Worm (Caenorhabditis elegans) whole organism, L1 larva: ENCODE measurements around the gene exc-6.

Experiments used
- C04F5.9 ChIP-seq: sonication (generic microtip); optimal IDR thresholded peaks from 2 replicates; lab custom pipeline; 2016; ENCODE audit warnings: missing genetic modification characterization, missing compliant biosample characterization
- C16A3.4 ChIP-seq: fragments of 150-350 bp; optimal IDR thresholded peaks from 2 replicates; lab custom pipeline; 2014; ENCODE audit warnings: missing biosample characterization, missing genetic modification characterization
- C34B4.2 ChIP-seq: sonication (generic microtip); optimal IDR thresholded peaks from 2 replicates; lab custom pipeline; 2017; ENCODE audit warnings: mild to moderate bottlenecking, missing genetic modification characterization, missing compliant biosample characterization
- Y116A8C.19 ChIP-seq: sonication (generic microtip); optimal IDR thresholded peaks from 2 replicates; lab custom pipeline; 2016; ENCODE audit warnings: missing compliant biosample characterization, missing genetic modification characterization, borderline replicate concordance
- aha-1 ChIP-seq: fragments of 150-350 bp; optimal IDR thresholded peaks from 2 replicates; lab custom pipeline; 2014; ENCODE audit warnings: missing biosample characterization, missing genetic modification characterization
- alr-1 ChIP-seq: fragments of 200-800 bp; sonication (Bioruptor generic); optimal IDR thresholded peaks from 2 replicates; lab custom pipeline; 2018; ENCODE audit warnings: borderline replicate concordance, mild to moderate bottlenecking, missing genetic modification characterization, missing compliant biosample characterization
- ama-1 ChIP-seq: fragments of 150-350 bp; optimal IDR thresholded peaks from 2 replicates; lab custom pipeline; 2014
- ceh-90 ChIP-seq: sonication (generic microtip); optimal IDR thresholded peaks from 2 replicates; lab custom pipeline; 2016; ENCODE audit warnings: missing genetic modification characterization, missing compliant biosample characterization
- ces-1 ChIP-seq: fragments of 150-350 bp; optimal IDR thresholded peaks from 2 replicates; lab custom pipeline; 2014; ENCODE audit warnings: missing biosample characterization, missing genetic modification reagents, missing genetic modification characterization
- dsc-1 ChIP-seq: sonication (generic microtip); optimal IDR thresholded peaks from 2 replicates; lab custom pipeline; 2016; ENCODE audit warnings: mild to moderate bottlenecking, missing genetic modification characterization, missing compliant biosample characterization
- efl-1 ChIP-seq, 4 experiments: fragments of 150-350 bp; optimal IDR thresholded peaks in 3 of 4; peaks in 1 of 4; 1 replicate in 1 of 4; 2 replicates in 3 of 4; lab custom pipeline; 2014; ENCODE audit warnings: missing biosample characterization in 2 of 4, missing genetic modification characterization in 2 of 4, missing genetic modification reagents in 2 of 4
- egl-27 ChIP-seq, 2 experiments: fragments of 150-350 bp in 1 of 2; sonication (generic microtip); optimal IDR thresholded peaks; 3 replicates each; lab custom pipeline; 2017 to 2018; ENCODE audit warnings: missing biosample characterization in 2 of 2, missing genetic modification characterization in 2 of 2, missing genetic modification reagents in 2 of 2
- ets-5 ChIP-seq: fragments of 200-800 bp; sonication (Bioruptor generic); IDR thresholded peaks from 2 replicates; pipeline ENCODE4 v1.3.6; 2022; ENCODE audit warnings: missing genetic modification characterization, missing compliant biosample characterization
- fkh-4 ChIP-seq: sonication (generic microtip); optimal IDR thresholded peaks from 2 replicates; lab custom pipeline; 2016; ENCODE audit warnings: missing compliant biosample characterization, missing genetic modification characterization, borderline replicate concordance
- fkh-8 ChIP-seq: sonication (generic microtip); optimal IDR thresholded peaks from 2 replicates; lab custom pipeline; 2016; ENCODE audit warnings: mild to moderate bottlenecking, missing genetic modification characterization, missing compliant biosample characterization
- fos-1 ChIP-seq: fragments of 150-350 bp; optimal IDR thresholded peaks from 2 replicates; lab custom pipeline; 2014; ENCODE audit warnings: missing biosample characterization, missing genetic modification characterization
- grh-1 ChIP-seq: fragments of 200-800 bp; sonication (Bioruptor generic); IDR thresholded peaks from 2 replicates; pipeline ENCODE4 v1.3.6; 2022; ENCODE audit warnings: missing genetic modification reagents, missing genetic modification characterization, missing compliant biosample characterization
- hlh-17 ChIP-seq: fragments of 200-800 bp; sonication (Bioruptor generic); optimal IDR thresholded peaks from 2 replicates; lab custom pipeline; 2018; ENCODE audit warnings: missing genetic modification characterization, mild to moderate bottlenecking, missing compliant biosample characterization, moderate library complexity, borderline replicate concordance
- hpl-2 ChIP-seq: fragments of 150-350 bp; optimal IDR thresholded peaks from 2 replicates; lab custom pipeline; 2014; ENCODE audit warnings: missing biosample characterization, missing genetic modification reagents, missing genetic modification characterization
- jun-1 ChIP-seq: fragments of 150-350 bp; optimal IDR thresholded peaks from 2 replicates; lab custom pipeline; 2014; ENCODE audit warnings: missing biosample characterization, missing genetic modification reagents, missing genetic modification characterization
- lir-3 ChIP-seq: sonication (generic microtip); optimal IDR thresholded peaks from 2 replicates; lab custom pipeline; 2016; ENCODE audit warnings: mild to moderate bottlenecking, missing genetic modification characterization, moderate library complexity, missing compliant biosample characterization; ENCODE audit not compliant: poor library complexity
- mab-9 ChIP-seq: fragments of 200-800 bp; sonication (Bioruptor generic); IDR thresholded peaks from 2 replicates; pipeline ENCODE4 v1.3.6; 2022; ENCODE audit warnings: missing genetic modification reagents, missing genetic modification characterization, missing compliant biosample characterization
- mep-1 ChIP-seq: fragments of 150-350 bp; optimal IDR thresholded peaks from 2 replicates; lab custom pipeline; 2014; ENCODE audit warnings: missing biosample characterization, missing genetic modification characterization
- nhr-11 ChIP-seq: fragments of 150-350 bp; optimal IDR thresholded peaks from 2 replicates; lab custom pipeline; 2014; ENCODE audit warnings: missing biosample characterization, missing genetic modification characterization
- nhr-76 ChIP-seq: sonication (generic microtip); optimal IDR thresholded peaks from 2 replicates; lab custom pipeline; 2017; ENCODE audit warnings: missing biosample characterization, missing genetic modification characterization
- nhr-77 ChIP-seq: fragments of 150-350 bp; optimal IDR thresholded peaks from 2 replicates; lab custom pipeline; 2014; ENCODE audit warnings: missing biosample characterization, missing genetic modification characterization
- pag-3 ChIP-seq: sonication (generic microtip); optimal IDR thresholded peaks from 2 replicates; lab custom pipeline; 2017; ENCODE audit warnings: missing genetic modification characterization, mild to moderate bottlenecking, missing compliant biosample characterization, antibody characterized with exemption, borderline replicate concordance; ENCODE audit not compliant: insufficient read depth
- pax-3 ChIP-seq: fragments of 200-800 bp; sonication (Bioruptor generic); optimal IDR thresholded peaks from 2 replicates; lab custom pipeline; 2018; ENCODE audit warnings: mild to moderate bottlenecking, missing genetic modification characterization, moderate library complexity, missing compliant biosample characterization
- rnt-1 ChIP-seq: sonication (generic microtip); optimal IDR thresholded peaks from 2 replicates; lab custom pipeline; 2016; ENCODE audit warnings: mild to moderate bottlenecking, missing genetic modification characterization, moderate library complexity, missing compliant biosample characterization
- snu-23 ChIP-seq: sonication (generic microtip); optimal IDR thresholded peaks from 2 replicates; lab custom pipeline; 2016; ENCODE audit warnings: missing genetic modification characterization, missing compliant biosample characterization
- sox-4 ChIP-seq: sonication (generic microtip); optimal IDR thresholded peaks from 2 replicates; lab custom pipeline; 2016; ENCODE audit warnings: missing genetic modification characterization, missing compliant biosample characterization
- swsn-7 ChIP-seq: sonication (generic microtip); optimal IDR thresholded peaks from 2 replicates; lab custom pipeline; 2016; ENCODE audit warnings: missing genetic modification characterization, missing compliant biosample characterization
- tbx-2 ChIP-seq: sonication (generic microtip); optimal IDR thresholded peaks from 2 replicates; lab custom pipeline; 2016; ENCODE audit warnings: missing genetic modification characterization, missing compliant biosample characterization
- unc-62 ChIP-seq: fragments of 150-350 bp; optimal IDR thresholded peaks from 2 replicates; lab custom pipeline; 2014; ENCODE audit warnings: missing biosample characterization, missing genetic modification reagents, missing genetic modification characterization
- unc-86 ChIP-seq: sonication (generic microtip); optimal IDR thresholded peaks from 2 replicates; lab custom pipeline; 2016; ENCODE audit warnings: missing genetic modification characterization, missing compliant biosample characterization
- unc-98 ChIP-seq: fragments of 200-800 bp; sonication (Bioruptor generic); IDR thresholded peaks from 2 replicates; pipeline ENCODE4 v1.3.6; 2022; ENCODE audit warnings: missing genetic modification characterization, missing compliant biosample characterization
- vab-15 ChIP-seq: sonication (generic microtip); optimal IDR thresholded peaks from 2 replicates; lab custom pipeline; 2017; ENCODE audit warnings: missing genotype, mild to moderate bottlenecking, missing genetic modification characterization, missing compliant biosample characterization
- xbp-1 ChIP-seq: sonication (generic microtip); optimal IDR thresholded peaks from 2 replicates; lab custom pipeline; 2016; ENCODE audit warnings: missing genetic modification characterization, missing compliant biosample characterization
- zip-4 ChIP-seq: fragments of 200-800 bp; sonication (Bioruptor generic); optimal IDR thresholded peaks from 2 replicates; lab custom pipeline; 2018; ENCODE audit warnings: mild to moderate bottlenecking, missing genetic modification characterization, moderate library complexity, missing compliant biosample characterization
- ztf-4 ChIP-seq: fragments of 150-350 bp; optimal IDR thresholded peaks from 2 replicates; lab custom pipeline; 2014; ENCODE audit warnings: missing biosample characterization, missing genetic modification characterization

The exc-6 gene

ce11 chrIII:1142798-1143197 lies 39.8 kb downstream of the exc-6 start, which contains the start of gene smr-1 (continued):
- TF ChIP-seq fkh-4, result peak; percentile 53
- peak; percentile 87 for TF ChIP-seq swsn-7 (tag; lab: Kevin White, UChicago)
- TF ChIP-seq grh-1 (GFP tag; lab: Robert Waterston, UW), result peak; percentile 88
- TF ChIP-seq lir-3 (tag; lab: Kevin White, UChicago), result no peak
- peak; percentile 81 for TF ChIP-seq fos-1 (tag; lab: Kevin White, UChicago)
- peak; percentile 94 to 99 for TF ChIP-seq efl-1 (optimal IDR thresholded peaks at IDR 0.05; lab: Kevin White, UChicago)
- TF ChIP-seq efl-1 (GFP tag; optimal IDR thresholded peaks at IDR 0.05 in 1 of 2; lab: Kevin White, UChicago), result peak; percentile 98 to 100
- no peak for TF ChIP-seq egl-27 (tag; optimal IDR thresholded peaks at IDR 0.05; lab: Kevin White, UChicago)
- TF ChIP-seq nhr-77 (tag; lab: Kevin White, UChicago), result peak; percentile 73
- TF ChIP-seq unc-86 (tag; lab: Kevin White, UChicago), result peak; percentile 84
- peak; percentile 1 for TF ChIP-seq C34B4.2 (tag; lab: Kevin White, UChicago)
- peak; percentile 51 for TF ChIP-seq sox-4 (tag; lab: Kevin White, UChicago)
- peak; percentile 24 for TF ChIP-seq aha-1 (tag; lab: Kevin White, UChicago)
- peak; percentile 50 for TF ChIP-seq ama-1
- no peak for TF ChIP-seq ets-5 (GFP tag; lab: Robert Waterston, UW)
- TF ChIP-seq xbp-1 (tag; lab: Kevin White, UChicago), result peak; percentile 84
- no peak for TF ChIP-seq unc-98 (GFP tag; lab: Robert Waterston, UW)
- TF ChIP-seq unc-62, result no peak
- peak; percentile 28 for TF ChIP-seq hpl-2 (GFP tag; lab: Kevin White, UChicago)
- peak; percentile 71 for TF ChIP-seq pax-3
- peak; percentile 37 for TF ChIP-seq C04F5.9
- TF ChIP-seq jun-1 (tag; lab: Kevin White, UChicago), result peak; percentile 79
- TF ChIP-seq mab-9 (GFP tag; lab: Robert Waterston, UW), result peak; percentile 83
- peak; percentile 85 for TF ChIP-seq tbx-2 (tag; lab: Kevin White, UChicago)
- no peak for TF ChIP-seq nhr-76 (tag; lab: Kevin White, UChicago)
- TF ChIP-seq zip-4 (GFP tag; lab: Kevin White, UChicago), result peak; percentile 77
- no peak for TF ChIP-seq pag-3 (tag; lab: Kevin White, UChicago)
- peak; percentile 97 for TF ChIP-seq mep-1 (tag; lab: Kevin White, UChicago)
- no peak for TF ChIP-seq ztf-4 (tag; lab: Kevin White, UChicago)
- TF ChIP-seq snu-23 (GFP tag; lab: Kevin White, UChicago), result peak; percentile 92
- TF ChIP-seq dsc-1 (tag; lab: Kevin White, UChicago), result peak; percentile 86
- TF ChIP-seq ceh-90, result no peak
- TF ChIP-seq nhr-11, result peak; percentile 71
- TF ChIP-seq rnt-1 (tag; lab: Kevin White, UChicago), result peak; percentile 95
- peak; percentile 81 for TF ChIP-seq fkh-8 (tag; lab: Kevin White, UChicago)
- no peak for TF ChIP-seq ces-1 (GFP tag; lab: Kevin White, UChicago)
- TF ChIP-seq hlh-17, result no peak
- no peak for TF ChIP-seq vab-15
- no peak for TF ChIP-seq Y116A8C.19 (tag; lab: Kevin White, UChicago)
- peak; percentile 76 for TF ChIP-seq C16A3.4 (tag; lab: Kevin White, UChicago)

- TF ChIP-seq alr-1 (tag; lab: Kevin White, UChicago) (no peak), efl-1 (optimal IDR thresholded peaks at IDR 0.05; lab: Kevin White, UChicago) (no peak), efl-1 (GFP tag; optimal IDR thresholded peaks at IDR 0.05 in 1 of 2; lab: Kevin White, UChicago) (peak in 1 of 2 experiments; percentile 76), lir-3 (tag; lab: Kevin White, UChicago) (no peak)
Measured at ce11 chrIII:1144816-1145215, 41.8 kb downstream of the exc-6 start.
